Worm (Caenorhabditis elegans) whole organism, mixed stage, embryonic: ENCODE results near the gene ins-13.

ENCODE experiments used
- ces-1 ChIP-seq: fragments of 150-350 bp; optimal IDR thresholded peaks from 2 replicates; lab custom pipeline; 2014; ENCODE audit warnings: missing biosample characterization, missing genetic modification reagents, missing genetic modification characterization
- lin-13 ChIP-seq: fragments of 150-350 bp; optimal IDR thresholded peaks from 2 replicates; lab custom pipeline; 2014; ENCODE audit warnings: missing biosample characterization, missing genetic modification characterization
- lsy-2 ChIP-seq: fragments of 150-350 bp; optimal IDR thresholded peaks from 2 replicates; lab custom pipeline; 2014; ENCODE audit warnings: missing biosample characterization, missing genetic modification characterization
- mab-5 ChIP-seq: fragments of 150-350 bp; optimal IDR thresholded peaks from 2 replicates; lab custom pipeline; 2014; ENCODE audit warnings: missing biosample characterization, missing genetic modification characterization
- nhr-237 ChIP-seq: fragments of 150-350 bp; optimal IDR thresholded peaks from 2 replicates; lab custom pipeline; 2014; ENCODE audit warnings: missing biosample characterization, missing genetic modification characterization
- nhr-28 ChIP-seq: fragments of 150-350 bp; optimal IDR thresholded peaks from 2 replicates; lab custom pipeline; 2014; ENCODE audit warnings: missing biosample characterization, missing genetic modification characterization
- nhr-76 ChIP-seq: sonication (generic microtip); optimal IDR thresholded peaks from 2 replicates; lab custom pipeline; 2017; ENCODE audit warnings: missing biosample characterization, missing genetic modification characterization
- unc-120 ChIP-seq: sonication (generic microtip); optimal IDR thresholded peaks from 2 replicates; lab custom pipeline; 2017; ENCODE audit warnings: missing genetic modification characterization, missing compliant biosample characterization; ENCODE audit not compliant: poor library complexity, severe bottlenecking

DNA sequence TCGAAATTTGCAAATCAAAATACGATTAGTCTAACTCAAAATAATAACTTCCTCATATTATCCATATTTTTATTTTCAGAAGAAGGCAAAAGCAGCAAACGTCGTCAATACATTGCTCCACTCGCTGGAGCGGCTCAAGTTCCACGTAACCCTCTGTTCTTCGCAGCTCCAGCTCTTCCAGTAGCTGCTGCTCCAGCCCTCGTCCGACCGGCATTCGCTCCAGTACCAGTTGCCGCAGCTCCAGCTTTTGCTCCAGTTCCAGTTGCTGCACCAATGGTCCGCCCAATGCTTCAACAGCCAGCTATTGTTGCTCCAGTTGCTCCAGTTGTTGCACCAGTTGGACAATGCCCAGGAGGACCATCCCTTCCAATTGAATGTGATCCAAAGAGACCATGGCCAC lies 34.0 kb upstream of the ins-13 start:
- TF ChIP-seq lin-13 (tag; lab: Kevin White, UChicago), result no peak
- TF ChIP-seq nhr-28, result no peak
- no peak for TF ChIP-seq lsy-2 (tag; lab: Kevin White, UChicago)
- TF ChIP-seq unc-120 (tag; lab: Kevin White, UChicago), result no peak
- TF ChIP-seq nhr-237 (tag; lab: Kevin White, UChicago), result no peak
- TF ChIP-seq ces-1, result no peak
- TF ChIP-seq mab-5, result no peak
- no peak for TF ChIP-seq nhr-76 (tag; lab: Kevin White, UChicago)
